Worm (Caenorhabditis elegans) whole organism, L1 larva: ENCODE measurements around the gene C45G9.2.
"Not testable (repeated sequence)": the region's sequence is repeated elsewhere in the genome, so short reads cannot be mapped to it uniquely, and the experiment has no call there.

Experiments used
- C34B4.2 ChIP-seq: sonication (generic microtip); optimal IDR thresholded peaks from 2 replicates; lab custom pipeline; 2017; ENCODE audit warnings: mild to moderate bottlenecking, missing genetic modification characterization, missing compliant biosample characterization
- ama-1 ChIP-seq: fragments of 150-350 bp; optimal IDR thresholded peaks from 2 replicates; lab custom pipeline; 2014
- ceh-63 ChIP-seq: fragments of 200-800 bp; sonication (Bioruptor generic); optimal IDR thresholded peaks from 2 replicates; lab custom pipeline; 2018; ENCODE audit warnings: mild to moderate bottlenecking, missing genetic modification characterization, missing compliant biosample characterization
- ces-1 ChIP-seq: fragments of 150-350 bp; optimal IDR thresholded peaks from 2 replicates; lab custom pipeline; 2014; ENCODE audit warnings: missing biosample characterization, missing genetic modification reagents, missing genetic modification characterization
- dpl-1 ChIP-seq, 3 experiments: fragments of 150-350 bp in 2 of 3; sonication (generic microtip) in 1 of 3; optimal IDR thresholded peaks; 2 replicates each; lab custom pipeline; 2014 to 2017; ENCODE audit warnings: missing biosample characterization in 3 of 3, missing genetic modification characterization in 3 of 3, missing genetic modification reagents in 3 of 3
- efl-1 ChIP-seq, 4 experiments: fragments of 150-350 bp; optimal IDR thresholded peaks in 3 of 4; peaks in 1 of 4; 1 replicate in 1 of 4; 2 replicates in 3 of 4; lab custom pipeline; 2014; ENCODE audit warnings: missing biosample characterization in 2 of 4, missing genetic modification characterization in 2 of 4, missing genetic modification reagents in 2 of 4
- egl-27 ChIP-seq, 2 experiments: fragments of 150-350 bp in 1 of 2; sonication (generic microtip); optimal IDR thresholded peaks; 3 replicates each; lab custom pipeline; 2017 to 2018; ENCODE audit warnings: missing biosample characterization in 2 of 2, missing genetic modification characterization in 2 of 2, missing genetic modification reagents in 2 of 2
- elt-2 ChIP-seq: sonication (generic microtip); optimal IDR thresholded peaks from 2 replicates; lab custom pipeline; 2016; ENCODE audit warnings: missing genetic modification characterization, mild to moderate bottlenecking, inconsistent platforms, missing compliant biosample characterization, missing genetic modification reagents
- ets-5 ChIP-seq: fragments of 200-800 bp; sonication (Bioruptor generic); IDR thresholded peaks from 2 replicates; pipeline ENCODE4 v1.3.6; 2022; ENCODE audit warnings: missing genetic modification characterization, missing compliant biosample characterization
- fos-1 ChIP-seq: fragments of 150-350 bp; optimal IDR thresholded peaks from 2 replicates; lab custom pipeline; 2014; ENCODE audit warnings: missing biosample characterization, missing genetic modification characterization
- grh-1 ChIP-seq: fragments of 200-800 bp; sonication (Bioruptor generic); IDR thresholded peaks from 2 replicates; pipeline ENCODE4 v1.3.6; 2022; ENCODE audit warnings: missing genetic modification reagents, missing genetic modification characterization, missing compliant biosample characterization
- lin-13 ChIP-seq: fragments of 150-350 bp; optimal IDR thresholded peaks from 2 replicates; lab custom pipeline; 2014; ENCODE audit warnings: missing biosample characterization, missing genetic modification reagents, missing genetic modification characterization
- lin-15B ChIP-seq: fragments of 150-350 bp; sonication (generic microtip); optimal IDR thresholded peaks from 3 replicates; lab custom pipeline; 2014; ENCODE audit warnings: missing biosample characterization, missing genetic modification characterization
- lin-35 ChIP-seq, 2 experiments: fragments of 150-350 bp; optimal IDR thresholded peaks; 2 replicates each; lab custom pipeline; 2014; ENCODE audit warnings: missing biosample characterization in 2 of 2, missing genetic modification characterization in 2 of 2, missing genetic modification reagents in 2 of 2
- lin-39 ChIP-seq: fragments of 150-350 bp; optimal IDR thresholded peaks from 2 replicates; lab custom pipeline; 2014; ENCODE audit warnings: missing biosample characterization, missing genetic modification reagents, missing genetic modification characterization
- lir-3 ChIP-seq: sonication (generic microtip); optimal IDR thresholded peaks from 2 replicates; lab custom pipeline; 2016; ENCODE audit warnings: mild to moderate bottlenecking, missing genetic modification characterization, moderate library complexity, missing compliant biosample characterization; ENCODE audit not compliant: poor library complexity
- lsy-2 ChIP-seq, 2 experiments: fragments of 150-350 bp; optimal IDR thresholded peaks; 2 replicates each; lab custom pipeline; 2014; ENCODE audit warnings: missing biosample characterization in 2 of 2, missing genetic modification characterization in 2 of 2
- mef-2 ChIP-seq: fragments of 150-350 bp; optimal IDR thresholded peaks from 2 replicates; lab custom pipeline; 2014; ENCODE audit warnings: missing biosample characterization, missing genetic modification characterization
- nhr-20 ChIP-seq: sonication (generic microtip); optimal IDR thresholded peaks from 2 replicates; lab custom pipeline; 2016; ENCODE audit warnings: mild to moderate bottlenecking, missing genetic modification characterization, missing compliant biosample characterization
- nhr-28 ChIP-seq: fragments of 150-350 bp; optimal IDR thresholded peaks from 2 replicates; lab custom pipeline; 2014; ENCODE audit warnings: missing biosample characterization, missing genetic modification characterization
- nhr-71 ChIP-seq: sonication (generic microtip); optimal IDR thresholded peaks from 2 replicates; lab custom pipeline; 2016; ENCODE audit warnings: mild to moderate bottlenecking, missing genetic modification characterization, moderate library complexity, missing compliant biosample characterization
- nhr-76 ChIP-seq: sonication (generic microtip); optimal IDR thresholded peaks from 2 replicates; lab custom pipeline; 2017; ENCODE audit warnings: missing biosample characterization, missing genetic modification characterization
- nhr-85 ChIP-seq: sonication (generic microtip); peaks from one replicate; lab custom pipeline; 2016; ENCODE audit warnings: missing genetic modification characterization, inconsistent platforms, missing compliant biosample characterization
- pag-3 ChIP-seq: sonication (generic microtip); optimal IDR thresholded peaks from 2 replicates; lab custom pipeline; 2017; ENCODE audit warnings: missing genetic modification characterization, mild to moderate bottlenecking, missing compliant biosample characterization, antibody characterized with exemption, borderline replicate concordance; ENCODE audit not compliant: insufficient read depth
- pax-3 ChIP-seq: fragments of 200-800 bp; sonication (Bioruptor generic); optimal IDR thresholded peaks from 2 replicates; lab custom pipeline; 2018; ENCODE audit warnings: mild to moderate bottlenecking, missing genetic modification characterization, moderate library complexity, missing compliant biosample characterization
- pqm-1 ChIP-seq: sonication (generic microtip); optimal IDR thresholded peaks from 3 replicates; lab custom pipeline; 2017; ENCODE audit warnings: missing biosample characterization, missing genetic modification characterization
- skn-1 ChIP-seq: fragments of 150-350 bp; optimal IDR thresholded peaks from 2 replicates; lab custom pipeline; 2014; ENCODE audit warnings: missing biosample characterization, missing genetic modification characterization
- snpc-4 ChIP-seq: fragments of 150-350 bp; optimal IDR thresholded peaks from 2 replicates; lab custom pipeline; 2014; ENCODE audit warnings: missing biosample characterization, missing genetic modification characterization
- sup-37 ChIP-seq: fragments of 200-800 bp; sonication (Bioruptor generic); optimal IDR thresholded peaks from 2 replicates; lab custom pipeline; 2018; ENCODE audit warnings: mild to moderate bottlenecking, missing genetic modification characterization, missing compliant biosample characterization
- tlp-1 ChIP-seq: fragments of 150-350 bp; optimal IDR thresholded peaks from 2 replicates; lab custom pipeline; 2014; ENCODE audit warnings: missing biosample characterization, missing genetic modification characterization
- unc-130 ChIP-seq: fragments of 150-350 bp; optimal IDR thresholded peaks from 2 replicates; lab custom pipeline; 2017; ENCODE audit warnings: missing biosample characterization, missing genetic modification characterization, inconsistent platforms
- unc-62 ChIP-seq: fragments of 150-350 bp; optimal IDR thresholded peaks from 2 replicates; lab custom pipeline; 2014; ENCODE audit warnings: missing biosample characterization, missing genetic modification reagents, missing genetic modification characterization
- xbp-1 ChIP-seq: sonication (generic microtip); optimal IDR thresholded peaks from 2 replicates; lab custom pipeline; 2016; ENCODE audit warnings: missing genetic modification characterization, missing compliant biosample characterization

C45G9.2 gene

ce11 chrIII:5055709-5056108 lies 13.2 kb upstream of the C45G9.2 start, which contains the start of gene C45G9.9:
TSS of gene C45G9.9 (minus strand) at chrIII:5055809.
- not testable (repeated sequence) for TF ChIP-seq unc-130; elt-2; lin-13 (GFP tag; lab: Kevin White, UChicago)

- TF ChIP-seq fos-1 = no peak
- no peak for TF ChIP-seq nhr-20 (tag; lab: Kevin White, UChicago)
- no peak for TF ChIP-seq dpl-1 (GFP tag; optimal IDR thresholded peaks at IDR 0.05; lab: Kevin White, UChicago)
- no peak for TF ChIP-seq ceh-63 (GFP tag; lab: Kevin White, UChicago)
- no peak for TF ChIP-seq lsy-2 (tag; optimal IDR thresholded peaks at IDR 0.05; lab: Kevin White, UChicago)
- TF ChIP-seq unc-130 = no peak
- no peak for TF ChIP-seq lin-35 (GFP tag; optimal IDR thresholded peaks at IDR 0.05; lab: Kevin White, UChicago)
These were observed 7.1 kb upstream of the C45G9.2 start, which contains the start of gene C45G9.10 for ce11 chrIII:5061798-5062197. TSS of gene C45G9.10 (minus strand) at chrIII:5061898.

ce11 chrIII:5062406-5062805 lies 6.5 kb upstream of the C45G9.2 start, which contains the start of gene C45G9.4:
TSS of gene C45G9.4 (plus strand) at chrIII:5062706.
- not testable (repeated sequence) for TF ChIP-seq nhr-28 (tag; lab: Kevin White, UChicago); pax-3; ets-5
- TF ChIP-seq, all 84 proteins: peak for 0; not testable (repeated sequence) for 84

ce11 chrIII:5071509-5071908 lies 2.6 kb downstream of the C45G9.2 start, which contains the start of gene C45G9.12:
TSS of gene C45G9.12 (minus strand) at chrIII:5071609.
- no peak for TF ChIP-seq efl-1 (optimal IDR thresholded peaks at IDR 0.05; lab: Kevin White, UChicago)
- TF ChIP-seq efl-1 (GFP tag; optimal IDR thresholded peaks at IDR 0.05 in 1 of 2; lab: Kevin White, UChicago) = peak in 1 of 2 experiments; percentile 21
- no peak for TF ChIP-seq fos-1

ce11 chrIII:5074398-5074797 lies 5.5 kb downstream of the C45G9.2 start, which contains the start of gene ttbk-6:
TSS of gene ttbk-6 (plus strand) at chrIII:5074698.
- no peak for TF ChIP-seq skn-1
- TF ChIP-seq ceh-63 (GFP tag; lab: Kevin White, UChicago) = no peak
- no peak for TF ChIP-seq nhr-76
- no peak for TF ChIP-seq nhr-71
- TF ChIP-seq nhr-85 (tag; lab: Kevin White, UChicago) = no peak
- TF ChIP-seq pag-3 (tag; lab: Kevin White, UChicago) = no peak
- TF ChIP-seq grh-1 = no peak
- TF ChIP-seq ces-1 (GFP tag; lab: Kevin White, UChicago) = no peak
- no peak for TF ChIP-seq fos-1
- TF ChIP-seq lin-15B (tag; lab: Kevin White, UChicago) = no peak
- no peak for TF ChIP-seq xbp-1 (tag; lab: Kevin White, UChicago)

- TF ChIP-seq sup-37 (GFP tag; lab: Kevin White, UChicago) (no peak), unc-62 (GFP tag; lab: Kevin White, UChicago) (no peak), C34B4.2 (tag; lab: Kevin White, UChicago) (no peak), efl-1 (optimal IDR thresholded peaks at IDR 0.05; lab: Kevin White, UChicago) (peak; percentile 56 to 69), efl-1 (GFP tag; optimal IDR thresholded peaks at IDR 0.05 in 1 of 2; lab: Kevin White, UChicago) (peak in 1 of 2 experiments; percentile 27), lin-39 (no peak), tlp-1 (tag; lab: Kevin White, UChicago) (no peak), dpl-1 (GFP tag; optimal IDR thresholded peaks at IDR 0.05; lab: Kevin White, UChicago) (peak in 1 of 3 experiments; percentile 48), ama-1 (no peak), lin-35 (GFP tag; optimal IDR thresholded peaks at IDR 0.05; lab: Kevin White, UChicago) (peak in 1 of 2 experiments; percentile 2), snpc-4 (tag; lab: Kevin White, UChicago) (no peak), egl-27 (tag; optimal IDR thresholded peaks at IDR 0.05; lab: Kevin White, UChicago) (no peak), pqm-1 (tag; lab: Kevin White, UChicago) (no peak), nhr-20 (tag; lab: Kevin White, UChicago) (no peak), mef-2 (tag; lab: Kevin White, UChicago) (no peak), lir-3 (tag; lab: Kevin White, UChicago) (no peak)
These were observed 7.7 kb downstream of the C45G9.2 start for ce11 chrIII:5076569-5076968.
